Fruit fly (Drosophila melanogaster) whole organism, embryonic: ENCODE measurements around the gene CG42810.
A peak's percentile ranks its signal among the peaks of the same experiment; 100 is the strongest.

Source experiments
- Atf3 ChIP-seq: fragments of 200-800 bp; sonication (Bioruptor generic); optimal IDR thresholded peaks from 3 replicates; lab custom pipeline; 2016; ENCODE audit warnings: missing biosample characterization, missing genetic modification characterization
- B-H1 ChIP-seq: fragments of 200-800 bp; sonication (Bioruptor generic); IDR thresholded peaks from 3 replicates; pipeline ENCODE4 v1.3.6; 2022; ENCODE audit warnings: missing biosample characterization, missing genetic modification characterization
- CG10654 ChIP-seq: fragments of 200-800 bp; sonication (Bioruptor generic); optimal IDR thresholded peaks from 2 replicates; lab custom pipeline; 2016; ENCODE audit warnings: missing biosample characterization, missing genetic modification characterization
- CG12071 ChIP-seq: fragments of 200-800 bp; sonication (Bioruptor generic); optimal IDR thresholded peaks from 3 replicates; lab custom pipeline; 2018; ENCODE audit warnings: missing biosample characterization, mild to moderate bottlenecking, missing genetic modification characterization
- CG13296 ChIP-seq: fragments of 200-800 bp; sonication (Bioruptor generic); optimal IDR thresholded peaks from 3 replicates; lab custom pipeline; 2018; ENCODE audit warnings: missing biosample characterization, mild to moderate bottlenecking, missing genetic modification characterization
- CG14710 ChIP-seq: fragments of 200-800 bp; sonication (Bioruptor generic); optimal IDR thresholded peaks from 3 replicates; lab custom pipeline; 2019; ENCODE audit warnings: missing biosample characterization, mild to moderate bottlenecking, missing genetic modification characterization, moderate library complexity
- CG15696 ChIP-seq: fragments of 200-800 bp; sonication (Bioruptor generic); optimal IDR thresholded peaks from 2 replicates; lab custom pipeline; 2019; ENCODE audit warnings: missing biosample characterization, mild to moderate bottlenecking, missing genetic modification characterization, moderate library complexity
- CG16779 ChIP-seq: fragments of 200-800 bp; sonication (Bioruptor generic); IDR thresholded peaks from 2 replicates; pipeline ENCODE4 v1.3.6; 2022; ENCODE audit warnings: missing biosample characterization, missing genetic modification characterization
- CG16815 ChIP-seq: fragments of 200-800 bp; sonication (Bioruptor generic); optimal IDR thresholded peaks from 3 replicates; lab custom pipeline; 2017; ENCODE audit warnings: missing biosample characterization, mild to moderate bottlenecking, missing genetic modification characterization
- CG2199 ChIP-seq: fragments of 200-800 bp; sonication (Bioruptor generic); IDR thresholded peaks from 3 replicates; pipeline ENCODE4 v1.3.6; 2022; ENCODE audit warnings: missing biosample characterization, missing genetic modification characterization
- CG3065 ChIP-seq: fragments of 200-800 bp; sonication (Bioruptor generic); optimal IDR thresholded peaks from 2 replicates; lab custom pipeline; 2016; ENCODE audit warnings: missing biosample characterization, missing genetic modification characterization
- CG3838 ChIP-seq: fragments of 200-800 bp; sonication (Bioruptor generic); optimal IDR thresholded peaks from 3 replicates; lab custom pipeline; 2016; ENCODE audit warnings: missing biosample characterization, missing genetic modification characterization
- CG4854 ChIP-seq: fragments of 200-800 bp; sonication (Bioruptor generic); optimal IDR thresholded peaks from 2 replicates; lab custom pipeline; 2016; ENCODE audit warnings: missing biosample characterization, missing genetic modification characterization, inconsistent platforms
- CG6854 ChIP-seq: fragments of 200-800 bp; sonication (Bioruptor generic); optimal IDR thresholded peaks from 3 replicates; lab custom pipeline; 2017; ENCODE audit warnings: missing biosample characterization, mild to moderate bottlenecking, missing genetic modification characterization
- CG7271 ChIP-seq: fragments of 200-800 bp; sonication (Bioruptor generic); optimal IDR thresholded peaks from 2 replicates; lab custom pipeline; 2018; ENCODE audit warnings: missing biosample characterization, mild to moderate bottlenecking, missing genetic modification characterization, moderate library complexity
- CG7963 ChIP-seq: fragments of 200-800 bp; sonication (Bioruptor generic); IDR thresholded peaks from 3 replicates; pipeline ENCODE4 v1.3.6; 2022; ENCODE audit warnings: missing biosample characterization, missing genetic modification characterization; ENCODE audit not compliant: partially characterized antibody
- Dad ChIP-seq: fragments of 200-800 bp; sonication (Bioruptor generic); optimal IDR thresholded peaks from 3 replicates; lab custom pipeline; 2016; ENCODE audit warnings: missing biosample characterization, missing genetic modification characterization
- E2f1 ChIP-seq: fragments of 200-800 bp; sonication (Bioruptor generic); IDR thresholded peaks from 2 replicates; pipeline ENCODE4 v1.3.6; 2022; ENCODE audit warnings: missing biosample characterization, missing genetic modification characterization
- E2f2 ChIP-seq: fragments of 200-800 bp; sonication (Bioruptor generic); IDR thresholded peaks from 2 replicates; pipeline ENCODE4 v1.3.6; 2022; ENCODE audit warnings: missing biosample characterization, missing genetic modification characterization
- HLHmδ ChIP-seq: fragments of 200-800 bp; sonication (Bioruptor generic); optimal IDR thresholded peaks from 2 replicates; lab custom pipeline; 2018; ENCODE audit warnings: missing biosample characterization, mild to moderate bottlenecking, missing genetic modification characterization, moderate library complexity
- HmgZ ChIP-seq: fragments of 200-800 bp; sonication (Bioruptor generic); optimal IDR thresholded peaks from 2 replicates; lab custom pipeline; 2018; ENCODE audit warnings: missing biosample characterization, mild to moderate bottlenecking, missing genetic modification characterization
- Nf-YA ChIP-seq: fragments of 200-800 bp; sonication (Bioruptor generic); IDR thresholded peaks from 2 replicates; pipeline ENCODE4 v1.3.6; 2022; ENCODE audit warnings: missing biosample characterization, missing genetic modification characterization
- Pdp1 ChIP-seq, 2 experiments: fragments of 200-800 bp; sonication (Bioruptor generic); optimal IDR thresholded peaks; 3 replicates each; lab custom pipeline; 2016; ENCODE audit warnings: missing biosample characterization in 2 of 2, missing genetic modification characterization in 2 of 2, mild to moderate bottlenecking in 1 of 2, moderate library complexity in 1 of 2
- Ssrp ChIP-seq: fragments of 200-800 bp; sonication (Bioruptor generic); optimal IDR thresholded peaks from 2 replicates; lab custom pipeline; 2018; ENCODE audit warnings: missing biosample characterization, mild to moderate bottlenecking, missing genetic modification characterization, moderate library complexity
- Stat92E ChIP-seq, 3 experiments: fragments of >200 bp in 2 of 3; fragments of 200-800 bp in 1 of 3; sonication (Bioruptor generic) in 1 of 3; optimal IDR thresholded peaks; 2 replicates each; lab custom pipeline; 2017 to 2019; ENCODE audit warnings: missing biosample characterization in 3 of 3, missing genetic modification characterization in 3 of 3, mild to moderate bottlenecking in 1 of 3, moderate library complexity in 1 of 3
- ara ChIP-seq: fragments of 200-800 bp; sonication (Bioruptor generic); IDR thresholded peaks from 2 replicates; pipeline ENCODE4 v1.3.6; 2022; ENCODE audit warnings: missing biosample characterization, missing genetic modification characterization
- ase ChIP-seq: fragments of 200-800 bp; sonication (Bioruptor generic); IDR thresholded peaks from 3 replicates; pipeline ENCODE4 v1.3.6; 2022; ENCODE audit warnings: missing biosample characterization, missing genetic modification characterization
- ato ChIP-seq: fragments of 200-800 bp; sonication (Bioruptor generic); IDR thresholded peaks from 2 replicates; pipeline ENCODE4 v1.3.6; 2022; ENCODE audit warnings: missing biosample characterization, missing genetic modification characterization; ENCODE audit not compliant: partially characterized antibody
- crc ChIP-seq: fragments of 200-800 bp; sonication (Bioruptor generic); optimal IDR thresholded peaks from 2 replicates; lab custom pipeline; 2016; ENCODE audit warnings: missing biosample characterization, missing genetic modification characterization
- dan ChIP-seq: fragments of 200-800 bp; sonication (Bioruptor generic); IDR thresholded peaks from 2 replicates; pipeline ENCODE4 v1.3.6; 2022; ENCODE audit warnings: missing biosample characterization, missing genetic modification characterization
- fd64A ChIP-seq: fragments of 200-800 bp; sonication (Bioruptor generic); optimal IDR thresholded peaks from 3 replicates; lab custom pipeline; 2018; ENCODE audit warnings: missing biosample characterization, mild to moderate bottlenecking, missing genetic modification characterization
- gem ChIP-seq: fragments of 200-800 bp; sonication (Bioruptor generic); optimal IDR thresholded peaks from 2 replicates; lab custom pipeline; 2019; ENCODE audit warnings: missing biosample characterization, mild to moderate bottlenecking, missing genetic modification characterization, moderate library complexity
- jing ChIP-seq: fragments of 200-800 bp; sonication (Bioruptor generic); optimal IDR thresholded peaks from 2 replicates; lab custom pipeline; 2018; ENCODE audit warnings: missing biosample characterization, mild to moderate bottlenecking, missing genetic modification characterization
- mirr ChIP-seq: fragments of 200-800 bp; sonication (Bioruptor generic); optimal IDR thresholded peaks from 3 replicates; lab custom pipeline; 2018; ENCODE audit warnings: missing biosample characterization, mild to moderate bottlenecking, missing genetic modification characterization
- oc ChIP-seq: fragments of 200-800 bp; sonication (Bioruptor generic); optimal IDR thresholded peaks from 2 replicates; lab custom pipeline; 2018; ENCODE audit warnings: missing biosample characterization, mild to moderate bottlenecking, missing genetic modification characterization, moderate library complexity
- pb ChIP-seq: fragments of 200-800 bp; sonication (Bioruptor generic); optimal IDR thresholded peaks from 3 replicates; lab custom pipeline; 2016; ENCODE audit warnings: missing biosample characterization, missing genetic modification characterization
- pho ChIP-seq: fragments of 200-800 bp; sonication (Bioruptor generic); optimal IDR thresholded peaks from 2 replicates; lab custom pipeline; 2016; ENCODE audit warnings: missing biosample characterization, missing genetic modification characterization
- ranshi ChIP-seq: fragments of 200-800 bp; sonication (Bioruptor generic); IDR thresholded peaks from 2 replicates; pipeline ENCODE4 v1.3.6; 2022; ENCODE audit warnings: missing biosample characterization, missing genetic modification characterization
- ro ChIP-seq: fragments of 200-800 bp; sonication (Bioruptor generic); IDR thresholded peaks from 2 replicates; pipeline ENCODE4 v1.3.6; 2022; ENCODE audit warnings: missing biosample characterization, missing genetic modification characterization
- run ChIP-seq: fragments of 200-800 bp; sonication (Bioruptor generic); optimal IDR thresholded peaks from 3 replicates; lab custom pipeline; 2018; ENCODE audit warnings: missing biosample characterization, mild to moderate bottlenecking, missing genetic modification characterization
- sim ChIP-seq: fragments of 200-800 bp; sonication (Bioruptor generic); IDR thresholded peaks from 2 replicates; pipeline ENCODE4 v1.3.6; 2022; ENCODE audit warnings: missing biosample characterization, missing genetic modification characterization
- slp2 ChIP-seq: fragments of 200-800 bp; sonication (Bioruptor generic); optimal IDR thresholded peaks from 2 replicates; lab custom pipeline; 2016; ENCODE audit warnings: missing biosample characterization, missing genetic modification characterization
- tap ChIP-seq: fragments of 200-800 bp; optimal IDR thresholded peaks from 3 replicates; lab custom pipeline; 2019; ENCODE audit warnings: missing biosample characterization, mild to moderate bottlenecking, missing genetic modification characterization, moderate library complexity
- tgo ChIP-seq: fragments of 200-800 bp; sonication (Bioruptor generic); IDR thresholded peaks from 3 replicates; pipeline ENCODE4 v1.3.6; 2022; ENCODE audit warnings: missing biosample characterization, missing genetic modification characterization
- tna ChIP-seq: fragments of 200-800 bp; sonication (Bioruptor generic); IDR thresholded peaks from 2 replicates; pipeline ENCODE4 v1.3.6; 2022; ENCODE audit warnings: missing biosample characterization, missing genetic modification characterization; ENCODE audit not compliant: partially characterized antibody
- ttk ChIP-seq: fragments of 200-800 bp; sonication (Bioruptor generic); IDR thresholded peaks from 2 replicates; pipeline ENCODE4 v2.1.2; 2022; ENCODE audit warnings: missing biosample characterization, missing genetic modification characterization
- unpg ChIP-seq: fragments of 200-800 bp; sonication (Bioruptor generic); optimal IDR thresholded peaks from 3 replicates; lab custom pipeline; 2018; ENCODE audit warnings: missing biosample characterization, mild to moderate bottlenecking, missing genetic modification characterization, moderate library complexity
- zen ChIP-seq: fragments of 200-800 bp; sonication (Bioruptor generic); optimal IDR thresholded peaks from 3 replicates; lab custom pipeline; 2018; ENCODE audit warnings: missing biosample characterization, mild to moderate bottlenecking, missing genetic modification characterization, moderate library complexity

The CG42810 gene

DNA sequence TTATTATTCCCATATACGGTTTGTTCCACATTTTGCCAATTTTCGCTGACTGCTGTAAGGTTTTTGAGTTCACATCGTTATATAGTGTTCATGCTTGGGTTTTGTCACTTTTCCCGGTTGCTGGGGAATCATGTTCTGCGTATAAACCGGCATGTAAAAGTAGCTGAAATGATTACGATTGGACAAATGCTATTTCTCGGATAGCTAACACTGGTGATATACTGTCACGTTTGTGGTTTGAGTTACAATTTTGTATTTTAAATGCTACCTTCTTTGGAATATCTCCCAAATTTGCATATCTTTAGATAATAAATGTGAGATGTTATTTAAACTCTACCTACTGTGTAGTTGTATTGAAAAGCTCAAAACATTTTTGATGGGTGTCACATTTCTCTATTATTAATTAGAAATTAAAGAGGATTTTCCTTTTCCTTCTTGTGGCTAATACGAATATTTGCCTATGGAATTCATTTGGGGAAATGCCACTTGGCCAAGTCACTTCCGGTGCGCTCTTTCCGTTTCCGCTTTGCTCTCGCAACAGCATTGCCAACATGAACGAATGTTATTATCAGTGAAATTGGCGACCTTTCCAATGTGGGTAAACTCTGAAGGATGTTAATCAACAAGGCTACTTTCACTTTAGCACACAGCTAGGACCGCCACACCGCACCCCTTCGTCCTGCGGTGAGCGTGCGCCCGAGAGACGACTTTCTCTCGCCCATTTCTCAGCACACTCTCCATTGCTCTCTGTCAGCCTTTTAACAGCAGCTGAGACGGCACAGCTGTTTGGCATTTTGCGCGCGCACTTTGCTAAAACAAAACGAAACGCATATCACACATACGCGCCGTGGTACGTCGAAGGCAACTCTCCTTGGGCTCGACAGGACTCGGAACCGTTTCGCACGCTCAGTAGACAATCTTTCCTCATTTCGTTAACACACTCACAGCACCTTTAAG, 44.7 kb upstream of the CG42810 start, which contains the start of the genes CG16956, CG42784 and CG43850 (continued):
- peak; percentile 90 for TF ChIP-seq CG13296 (GFP tag; lab: Kevin White, UChicago)
- no peak; the same call in 2 of the 3 replicates for TF ChIP-seq tgo (GFP tag; lab: Robert Waterston, UW)
- TF ChIP-seq CG10654 (GFP tag; lab: Kevin White, UChicago), result no peak
- TF ChIP-seq E2f1, result no peak
- peak; percentile 17 for TF ChIP-seq fd64A
- 0 out of 3 replicates have a peak, but pooled peaks have one; percentile 7 for TF ChIP-seq ase (GFP tag; lab: Robert Waterston, UW)
- TF ChIP-seq ato (GFP tag; lab: Robert Waterston, UW), result no peak
- peak; percentile 2 for TF ChIP-seq CG7271
- TF ChIP-seq zen (tag; lab: Kevin White, UChicago), result no peak
- peak; percentile 2 for TF ChIP-seq HmgZ (tag; lab: Kevin White, UChicago)
- no peak for TF ChIP-seq tna (GFP tag; lab: Robert Waterston, UW)
- TF ChIP-seq ranshi (GFP tag; lab: Robert Waterston, UW), result no peak
- no peak for TF ChIP-seq ara (GFP tag; lab: Robert Waterston, UW)
- TF ChIP-seq ttk, result peak; percentile 41; the same call in 1 of the 2 replicates
- TF ChIP-seq sim, result 0 out of 2 replicates have a peak, but pooled peaks have one; percentile 25
- TF ChIP-seq CG2199 (GFP tag; lab: Robert Waterston, UW), result no peak
- TF ChIP-seq Stat92E (GFP tag; optimal IDR thresholded peaks at IDR 0.05; lab: Kevin White, UChicago), result no peak
- no peak for TF ChIP-seq slp2 (GFP tag; lab: Kevin White, UChicago)
- no peak for TF ChIP-seq CG3065 (GFP tag; lab: Kevin White, UChicago)
- no peak for TF ChIP-seq ro
- TF ChIP-seq B-H1 (GFP tag; lab: Robert Waterston, UW), result no peak
- TF ChIP-seq CG16779 (GFP tag; lab: Robert Waterston, UW), result no peak
- TF ChIP-seq gem (tag; lab: Kevin White, UChicago), result no peak
- TF ChIP-seq pho, result no peak
- no peak for TF ChIP-seq Atf3
- TF ChIP-seq Ssrp (tag; lab: Kevin White, UChicago), result no peak
- TF ChIP-seq CG6854 (GFP tag; lab: Kevin White, UChicago), result peak; percentile 84
- TF ChIP-seq crc, result no peak
- TF ChIP-seq pb (GFP tag; lab: Kevin White, UChicago), result no peak
- peak; percentile 89 for TF ChIP-seq CG12071
- no peak for TF ChIP-seq CG7963 (GFP tag; lab: Robert Waterston, UW)
- TF ChIP-seq unpg, result peak; percentile 67
- no peak for TF ChIP-seq HLHmδ
- peak; percentile 30 for TF ChIP-seq tap
- no peak for TF ChIP-seq CG14710
- TF ChIP-seq jing (GFP tag; lab: Kevin White, UChicago), result no peak
- TF ChIP-seq Pdp1 (GFP tag; optimal IDR thresholded peaks at IDR 0.05; lab: Kevin White, UChicago), result no peak
- 0 out of 2 replicates have a peak, but pooled peaks have one; percentile 10 for TF ChIP-seq Nf-YA (GFP tag; lab: Robert Waterston, UW)
- TF ChIP-seq dan, result no peak
- no peak; the same call in 1 of the 2 replicates for TF ChIP-seq E2f2 (GFP tag; lab: Robert Waterston, UW)
- TF ChIP-seq oc (tag; lab: Kevin White, UChicago), result no peak
- TF ChIP-seq CG15696 (tag; lab: Kevin White, UChicago), result no peak
- no peak for TF ChIP-seq CG3838 (GFP tag; lab: Kevin White, UChicago)
- TF ChIP-seq Dad (GFP tag; lab: Kevin White, UChicago), result no peak
- peak; percentile 85 for TF ChIP-seq mirr
- peak; percentile 41 for TF ChIP-seq run (tag; lab: Kevin White, UChicago)
- TF ChIP-seq CG4854 (GFP tag; lab: Kevin White, UChicago), result no peak
- no peak for TF ChIP-seq CG16815 (GFP tag; lab: Kevin White, UChicago)
